Worm (Caenorhabditis elegans): ENCODE results near the gene rpt-3.

The rpt-3 gene

ce11 chrIII:6478256-6479004, 11.2 kb upstream of the rpt-3 start, which contains the start of gene zip-8 (continued):
- TF ChIP-seq ceh-48 (tag; optimal IDR thresholded peaks at IDR 0.05) (no peak), pros-1 (tag; optimal IDR thresholded peaks at IDR 0.05) (no peak), T23F11.4 (GFP tag; optimal IDR thresholded peaks at IDR 0.05) (no peak)

ce11 chrIII:6479439-6479838, 10.2 kb upstream of the rpt-3 start:
- no peak for TF ChIP-seq syd-9 (tag; optimal IDR thresholded peaks at IDR 0.05)

ce11 chrIII:6482918-6483317, 6.7 kb upstream of the rpt-3 start, which contains the start of gene chtb-2:
TSS of gene chtb-2 (plus strand) at chrIII:6483218.
- no peak for TF ChIP-seq odd-2 (tag; optimal IDR thresholded peaks at IDR 0.05)
- TF ChIP-seq tbx-2 (tag; optimal IDR thresholded peaks at IDR 0.05), result no peak
- TF ChIP-seq ceh-19 (GFP tag; optimal IDR thresholded peaks at IDR 0.05), result no peak
- no peak for TF ChIP-seq ceh-30 (tag; optimal IDR thresholded peaks at IDR 0.05)
- TF ChIP-seq ets-4 (tag; optimal IDR thresholded peaks at IDR 0.05), result no peak
- TF ChIP-seq dve-1 (tag; optimal IDR thresholded peaks at IDR 0.05), result no peak
- no peak for TF ChIP-seq nhr-232 (tag; optimal IDR thresholded peaks at IDR 0.05)
- TF ChIP-seq sdc-2 (tag; optimal IDR thresholded peaks at IDR 0.05), result no peak
- TF ChIP-seq ceh-48 (tag; optimal IDR thresholded peaks at IDR 0.05), result no peak

ce11 chrIII:6488916-6489315, 677 bp upstream of the rpt-3 start:
- TF ChIP-seq unc-55 (GFP tag; optimal IDR thresholded peaks at IDR 0.05) (peak; percentile 1), sox-4 (tag; optimal IDR thresholded peaks at IDR 0.05) (no peak), pat-9 (tag; optimal IDR thresholded peaks at IDR 0.05) (no peak), lin-11 (tag; optimal IDR thresholded peaks at IDR 0.05) (no peak), T23F11.4 (GFP tag; optimal IDR thresholded peaks at IDR 0.05) (no peak), nfya-1 (tag; optimal IDR thresholded peaks at IDR 0.05) (peak; percentile 28)

ce11 chrIII:6490989-6491388, 1.4 kb downstream of the rpt-3 start:
- TF ChIP-seq pha-2 (tag; optimal IDR thresholded peaks at IDR 0.05) (no peak), C38D4.7 (GFP tag; optimal IDR thresholded peaks at IDR 0.05) (no peak), K09A11.1 (tag; optimal IDR thresholded peaks at IDR 0.05; ENCODE audit: insufficient read depth) (no peak), ahr-1 (tag; optimal IDR thresholded peaks at IDR 0.05) (no peak), syd-9 (tag; optimal IDR thresholded peaks at IDR 0.05) (no peak), ceh-14 (tag; optimal IDR thresholded peaks at IDR 0.05) (no peak), fax-1 (tag; optimal IDR thresholded peaks at IDR 0.05) (no peak), zip-5 (tag; optimal IDR thresholded peaks at IDR 0.05) (no peak), unc-3 (GFP tag; conservative IDR thresholded peaks at IDR 0.05) (no peak), unc-3 (tag; optimal IDR thresholded peaks at IDR 0.05) (no peak), Y22D7AL.16 (tag; optimal IDR thresholded peaks at IDR 0.05) (no peak), odd-2 (tag; optimal IDR thresholded peaks at IDR 0.05) (no peak), nfya-1 (tag; optimal IDR thresholded peaks at IDR 0.05) (no peak), sox-4 (tag; optimal IDR thresholded peaks at IDR 0.05) (no peak)

ce11 chrIII:6492807-6493206, 3.2 kb downstream of the rpt-3 start, which contains the start of gene srb-11:
TSS of gene srb-11 (minus strand) at chrIII:6492907.
- no peak for TF ChIP-seq sdc-2 (tag; optimal IDR thresholded peaks at IDR 0.05)
- TF ChIP-seq F13H6.1 (tag; optimal IDR thresholded peaks at IDR 0.05), result no peak
- TF ChIP-seq ceh-6 (GFP tag; optimal IDR thresholded peaks at IDR 0.05), result no peak
- no peak for TF ChIP-seq C38D4.7 (GFP tag; optimal IDR thresholded peaks at IDR 0.05)
- TF ChIP-seq tbx-2 (tag; optimal IDR thresholded peaks at IDR 0.05), result no peak
- TF ChIP-seq elt-2 (tag; optimal IDR thresholded peaks at IDR 0.05), result no peak
- TF ChIP-seq ceh-45 (GFP tag; IDR thresholded peaks at IDR 0.05), result no peak
- TF ChIP-seq ztf-16 (tag; optimal IDR thresholded peaks at IDR 0.05), result no peak
- no peak for TF ChIP-seq che-1 (tag; optimal IDR thresholded peaks at IDR 0.05)
- no peak for TF ChIP-seq dve-1 (tag; optimal IDR thresholded peaks at IDR 0.05)
- TF ChIP-seq ets-4 (tag; optimal IDR thresholded peaks at IDR 0.05), result no peak
- TF ChIP-seq pax-1 (tag; optimal IDR thresholded peaks at IDR 0.05), result no peak
- no peak for TF ChIP-seq nhr-11 (tag; optimal IDR thresholded peaks at IDR 0.05)
- no peak for TF ChIP-seq unc-55 (GFP tag; optimal IDR thresholded peaks at IDR 0.05)
